Fruit fly (Drosophila melanogaster) whole organism, embryonic: ENCODE measurements around the gene Dmtn.

Source experiments
- Asciz ChIP-seq: fragments of 200-800 bp; sonication (Bioruptor generic); optimal IDR thresholded peaks from 2 replicates; lab custom pipeline; 2017; ENCODE audit warnings: missing biosample characterization, mild to moderate bottlenecking, missing genetic modification characterization, missing genetic modification reagents
- Bteb2 ChIP-seq: fragments of 200-800 bp; sonication (Bioruptor generic); optimal IDR thresholded peaks from 2 replicates; lab custom pipeline; 2016; ENCODE audit warnings: missing biosample characterization, missing genetic modification characterization
- CG10543 ChIP-seq: fragments of 200-800 bp; sonication (Bioruptor generic); optimal IDR thresholded peaks from 3 replicates; lab custom pipeline; 2017; ENCODE audit warnings: missing biosample characterization, mild to moderate bottlenecking, missing genetic modification characterization, moderate library complexity
- CG13287 ChIP-seq: fragments of 200-800 bp; sonication (Bioruptor generic); IDR thresholded peaks from 2 replicates; pipeline ENCODE4 v1.3.6; 2022; ENCODE audit warnings: missing biosample characterization, missing genetic modification characterization; ENCODE audit not compliant: partially characterized antibody
- CG13424 ChIP-seq: fragments of 200-800 bp; sonication (Bioruptor generic); optimal IDR thresholded peaks from 2 replicates; lab custom pipeline; 2019; ENCODE audit warnings: missing biosample characterization, mild to moderate bottlenecking, missing genetic modification characterization, moderate library complexity
- CG14441 ChIP-seq: fragments of 200-800 bp; sonication (Bioruptor generic); IDR thresholded peaks from 2 replicates; pipeline ENCODE4 v1.3.6; 2022; ENCODE audit warnings: missing biosample characterization, missing genetic modification characterization
- CG15514 ChIP-seq: fragments of 200-800 bp; sonication (Bioruptor generic); optimal IDR thresholded peaks from 3 replicates; lab custom pipeline; 2017; ENCODE audit warnings: missing biosample characterization, missing genetic modification characterization, mild to moderate bottlenecking, moderate library complexity, missing genetic modification reagents
- CG1647 ChIP-seq: fragments of 200-800 bp; sonication (Bioruptor generic); optimal IDR thresholded peaks from 3 replicates; lab custom pipeline; 2016; ENCODE audit warnings: missing biosample characterization, missing genetic modification characterization
- CG3065 ChIP-seq: fragments of 200-800 bp; sonication (Bioruptor generic); optimal IDR thresholded peaks from 2 replicates; lab custom pipeline; 2016; ENCODE audit warnings: missing biosample characterization, missing genetic modification characterization
- CG3163 ChIP-seq: fragments of 200-800 bp; sonication (Bioruptor generic); optimal IDR thresholded peaks from 3 replicates; lab custom pipeline; 2016; ENCODE audit warnings: missing biosample characterization, missing genetic modification characterization
- CG3407 ChIP-seq: fragments of 200-800 bp; sonication (Bioruptor generic); optimal IDR thresholded peaks from 2 replicates; lab custom pipeline; 2018; ENCODE audit warnings: missing biosample characterization, mild to moderate bottlenecking, missing genetic modification characterization
- CG4707 ChIP-seq: fragments of 200-800 bp; sonication (Bioruptor generic); optimal IDR thresholded peaks from 2 replicates; lab custom pipeline; 2018; ENCODE audit warnings: missing biosample characterization, mild to moderate bottlenecking, missing genetic modification characterization, moderate library complexity
- CG4854 ChIP-seq: fragments of 200-800 bp; sonication (Bioruptor generic); optimal IDR thresholded peaks from 2 replicates; lab custom pipeline; 2016; ENCODE audit warnings: missing biosample characterization, missing genetic modification characterization, inconsistent platforms
- CHES-1-like ChIP-seq: fragments of 200-800 bp; sonication (Bioruptor generic); optimal IDR thresholded peaks from 2 replicates; lab custom pipeline; 2016; ENCODE audit warnings: missing biosample characterization, missing genetic modification characterization
- Dek ChIP-seq: fragments of 200-800 bp; sonication (Bioruptor generic); optimal IDR thresholded peaks from 3 replicates; lab custom pipeline; 2019; ENCODE audit warnings: missing biosample characterization, mild to moderate bottlenecking, missing genetic modification characterization, moderate library complexity
- Dref ChIP-seq: fragments of 200-800 bp; sonication (Bioruptor generic); IDR thresholded peaks from 2 replicates; pipeline ENCODE4 v1.3.6; 2022; ENCODE audit warnings: missing biosample characterization, missing genetic modification characterization
- Fer2 ChIP-seq: fragments of 200-800 bp; sonication (Bioruptor generic); optimal IDR thresholded peaks from 2 replicates; lab custom pipeline; 2018; ENCODE audit warnings: missing biosample characterization, mild to moderate bottlenecking, missing genetic modification characterization, moderate library complexity
- Max ChIP-seq: fragments of 200-800 bp; sonication (Bioruptor generic); optimal IDR thresholded peaks from 2 replicates; lab custom pipeline; 2016; ENCODE audit warnings: missing biosample characterization, mild to moderate bottlenecking, missing genetic modification characterization
- NfI ChIP-seq: fragments of 200-800 bp; sonication (Bioruptor generic); optimal IDR thresholded peaks from 3 replicates; lab custom pipeline; 2018; ENCODE audit warnings: missing biosample characterization, mild to moderate bottlenecking, missing genetic modification characterization, moderate library complexity
- Ravus ChIP-seq: fragments of 200-800 bp; sonication (Bioruptor generic); IDR thresholded peaks from 2 replicates; pipeline ENCODE4 v1.3.6; 2022; ENCODE audit warnings: missing biosample characterization, missing genetic modification characterization
- Tbp ChIP-seq: fragments of >200 bp; optimal IDR thresholded peaks from 2 replicates; lab custom pipeline; 2018; ENCODE audit warnings: missing biosample characterization, missing genetic modification characterization
- ab ChIP-seq: fragments of 200-800 bp; sonication (Bioruptor generic); optimal IDR thresholded peaks from 2 replicates; lab custom pipeline; 2016; ENCODE audit warnings: missing biosample characterization, missing genetic modification characterization
- ac ChIP-seq: fragments of 200-800 bp; sonication (Bioruptor generic); optimal IDR thresholded peaks from 3 replicates; lab custom pipeline; 2017; ENCODE audit warnings: missing biosample characterization, mild to moderate bottlenecking, missing genetic modification characterization
- az2 ChIP-seq: fragments of 200-800 bp; sonication (Bioruptor generic); optimal IDR thresholded peaks from 3 replicates; lab custom pipeline; 2016; ENCODE audit warnings: missing biosample characterization, missing genetic modification characterization
- cas ChIP-seq: fragments of 200-800 bp; sonication (Bioruptor generic); IDR thresholded peaks from 2 replicates; pipeline ENCODE4 v1.3.6; 2022; ENCODE audit warnings: missing biosample characterization, missing genetic modification characterization
- cwo ChIP-seq: fragments of 200-800 bp; sonication (Bioruptor generic); optimal IDR thresholded peaks from 3 replicates; lab custom pipeline; 2017; ENCODE audit warnings: missing biosample characterization, missing genetic modification characterization, mild to moderate bottlenecking, moderate library complexity, missing genetic modification reagents
- dm ChIP-seq: fragments of 200-800 bp; sonication (Bioruptor generic); optimal IDR thresholded peaks from 3 replicates; lab custom pipeline; 2016; ENCODE audit warnings: missing biosample characterization, missing genetic modification characterization
- dmrt99B ChIP-seq: fragments of 200-800 bp; sonication (Bioruptor generic); optimal IDR thresholded peaks from 2 replicates; lab custom pipeline; 2018; ENCODE audit warnings: missing biosample characterization, mild to moderate bottlenecking, missing genetic modification characterization, moderate library complexity
- dysf ChIP-seq: fragments of 200-800 bp; sonication (Bioruptor generic); IDR thresholded peaks from 3 replicates; pipeline ENCODE4 v1.3.6; 2022; ENCODE audit warnings: missing biosample characterization, missing genetic modification characterization
- eyg ChIP-seq: fragments of 200-800 bp; sonication (Bioruptor generic); optimal IDR thresholded peaks from 3 replicates; lab custom pipeline; 2016; ENCODE audit warnings: missing biosample characterization, missing genetic modification characterization
- gcm ChIP-seq: fragments of 200-800 bp; sonication (Bioruptor generic); optimal IDR thresholded peaks from 2 replicates; lab custom pipeline; 2019; ENCODE audit warnings: missing biosample characterization, mild to moderate bottlenecking, missing genetic modification characterization, moderate library complexity
- jing ChIP-seq: fragments of 200-800 bp; sonication (Bioruptor generic); optimal IDR thresholded peaks from 2 replicates; lab custom pipeline; 2018; ENCODE audit warnings: missing biosample characterization, mild to moderate bottlenecking, missing genetic modification characterization
- jumu ChIP-seq: fragments of 200-800 bp; sonication (Bioruptor generic); optimal IDR thresholded peaks from 3 replicates; lab custom pipeline; 2016; ENCODE audit warnings: missing biosample characterization, missing genetic modification characterization
- ken ChIP-seq: fragments of 200-800 bp; sonication (Bioruptor generic); IDR thresholded peaks from 3 replicates; pipeline ENCODE4 v1.3.6; 2022; ENCODE audit warnings: missing biosample characterization, missing genetic modification characterization
- klu ChIP-seq: fragments of 200-800 bp; sonication (Bioruptor generic); IDR thresholded peaks from 2 replicates; pipeline ENCODE4 v1.3.6; 2022; ENCODE audit warnings: missing biosample characterization, missing genetic modification characterization
- mirr ChIP-seq: fragments of 200-800 bp; sonication (Bioruptor generic); optimal IDR thresholded peaks from 3 replicates; lab custom pipeline; 2018; ENCODE audit warnings: missing biosample characterization, mild to moderate bottlenecking, missing genetic modification characterization
- mld ChIP-seq: fragments of 200-800 bp; sonication (Bioruptor generic); IDR thresholded peaks from 3 replicates; pipeline ENCODE4 v1.3.6; 2022; ENCODE audit warnings: missing biosample characterization, missing genetic modification characterization; ENCODE audit not compliant: partially characterized antibody
- nau ChIP-seq: fragments of 200-800 bp; sonication (Bioruptor generic); optimal IDR thresholded peaks from 3 replicates; lab custom pipeline; 2017; ENCODE audit warnings: missing biosample characterization, mild to moderate bottlenecking, missing genetic modification characterization, missing genetic modification reagents
- oc ChIP-seq: fragments of 200-800 bp; sonication (Bioruptor generic); optimal IDR thresholded peaks from 2 replicates; lab custom pipeline; 2018; ENCODE audit warnings: missing biosample characterization, mild to moderate bottlenecking, missing genetic modification characterization, moderate library complexity
- onecut ChIP-seq: fragments of 200-800 bp; sonication (Bioruptor generic); IDR thresholded peaks from 2 replicates; pipeline ENCODE4 v1.3.6; 2022; ENCODE audit warnings: missing biosample characterization, missing genetic modification characterization
- pho ChIP-seq: fragments of 200-800 bp; sonication (Bioruptor generic); optimal IDR thresholded peaks from 2 replicates; lab custom pipeline; 2016; ENCODE audit warnings: missing biosample characterization, missing genetic modification characterization
- pros ChIP-seq: fragments of 200-800 bp; sonication (Bioruptor generic); optimal IDR thresholded peaks from 3 replicates; lab custom pipeline; 2019; ENCODE audit warnings: missing biosample characterization, mild to moderate bottlenecking, missing genetic modification characterization, moderate library complexity
- pum ChIP-seq: fragments of 200-800 bp; sonication (Bioruptor generic); optimal IDR thresholded peaks from 2 replicates; lab custom pipeline; 2016; ENCODE audit warnings: missing biosample characterization, missing genetic modification characterization
- salm ChIP-seq: fragments of 200-800 bp; sonication (Bioruptor generic); optimal IDR thresholded peaks from 2 replicates; lab custom pipeline; 2018; ENCODE audit warnings: missing biosample characterization, mild to moderate bottlenecking, missing genetic modification characterization
- sens-2 ChIP-seq: fragments of 200-800 bp; sonication (Bioruptor generic); IDR thresholded peaks from 2 replicates; pipeline ENCODE4 v1.3.6; 2022; ENCODE audit warnings: missing biosample characterization, missing genetic modification characterization
- sisA ChIP-seq: fragments of 200-800 bp; sonication (Bioruptor generic); IDR thresholded peaks from 2 replicates; pipeline ENCODE4 v1.3.6; 2022; ENCODE audit warnings: missing biosample characterization, missing genetic modification characterization
- slbo ChIP-seq: fragments of 200-800 bp; sonication (Bioruptor generic); IDR thresholded peaks from 2 replicates; pipeline ENCODE4 v1.3.6; 2022; ENCODE audit warnings: missing biosample characterization, missing genetic modification characterization
- sr ChIP-seq: fragments of 200-800 bp; sonication (Bioruptor generic); IDR thresholded peaks from 3 replicates; pipeline ENCODE4 v1.3.6; 2022; ENCODE audit warnings: missing biosample characterization, missing genetic modification characterization
- stc ChIP-seq: fragments of 200-800 bp; sonication (Bioruptor generic); IDR thresholded peaks from 2 replicates; pipeline ENCODE4 v1.3.6; 2022; ENCODE audit warnings: missing biosample characterization, missing genetic modification characterization
- twi ChIP-seq: fragments of 200-800 bp; optimal IDR thresholded peaks from 2 replicates; lab custom pipeline; 2019; ENCODE audit warnings: missing biosample characterization, mild to moderate bottlenecking, missing genetic modification characterization, moderate library complexity
- wor ChIP-seq: fragments of 200-800 bp; sonication (Bioruptor generic); IDR thresholded peaks from 2 replicates; pipeline ENCODE4 v1.3.6; 2022; ENCODE audit warnings: missing biosample characterization, missing genetic modification characterization

Gene Dmtn

dm6 chr3R:6352893-6353623 is 52.6 kb downstream of the Dmtn start (continued):
- TF ChIP-seq Asciz (peak; percentile 33), gcm (no peak), klu (GFP tag; lab: Robert Waterston, UW) (no peak), CG15514 (no peak), cas (no peak), jing (no peak), CG3065 (GFP tag; lab: Kevin White, UChicago) (no peak), slbo (GFP tag; lab: Robert Waterston, UW) (no peak), ab (no peak), Tbp (GFP tag; lab: Kevin White, UChicago) (no peak), jumu (peak; percentile 4), dmrt99B (peak; percentile 70), mirr (no peak), dm (no peak), az2 (GFP tag; lab: Kevin White, UChicago) (peak; percentile 25), Dref (no peak), pros (GFP tag; lab: Kevin White, UChicago) (peak; percentile 45), nau (peak; percentile 33), CHES-1-like (GFP tag; lab: Kevin White, UChicago) (no peak), dysf (GFP tag; lab: Robert Waterston, UW) (no peak), stc (GFP tag; lab: Robert Waterston, UW) (0 out of 2 replicates have a peak, but pooled peaks have one; percentile 10), cwo (GFP tag; lab: Kevin White, UChicago) (no peak), CG4707 (no peak), onecut (no peak), mld (GFP tag; lab: Robert Waterston, UW) (no peak), CG13424 (tag; lab: Kevin White, UChicago) (peak; percentile 57), pho (no peak), pum (no peak), CG4854 (GFP tag; lab: Kevin White, UChicago) (no peak), sr (GFP tag; lab: Robert Waterston, UW) (peak; percentile 95), CG13287 (GFP tag; lab: Robert Waterston, UW) (no peak), CG1647 (GFP tag; lab: Kevin White, UChicago) (peak; percentile 5), sens-2 (GFP tag; lab: Robert Waterston, UW) (no peak), twi (no peak), CG14441 (GFP tag; lab: Robert Waterston, UW) (no peak), ken (no peak), Ravus (GFP tag; lab: Robert Waterston, UW) (no peak), Max (GFP tag; lab: Kevin White, UChicago) (no peak), eyg (GFP tag; lab: Kevin White, UChicago) (no peak), CG3163 (no peak), CG10543 (GFP tag; lab: Kevin White, UChicago) (no peak), NfI (GFP tag; lab: Kevin White, UChicago) (peak; percentile 12), CG3407 (no peak), Fer2 (no peak), wor (GFP tag; lab: Robert Waterston, UW) (no peak), Bteb2 (GFP tag; lab: Kevin White, UChicago) (no peak), sisA (GFP tag; lab: Robert Waterston, UW) (no peak), Dek (tag; lab: Kevin White, UChicago) (no peak), ac (no peak), salm (tag; lab: Kevin White, UChicago) (peak; percentile 4), oc (tag; lab: Kevin White, UChicago) (no peak)
